Fruit fly (Drosophila melanogaster) whole organism, embryonic: ENCODE results near the gene CG43675.

Experiments
- Antp ChIP-seq: fragments of 200-800 bp; sonication (Bioruptor generic); optimal IDR thresholded peaks from 3 replicates; lab custom pipeline; 2016; ENCODE audit warnings: missing biosample characterization, missing genetic modification characterization
- Asciz ChIP-seq: fragments of 200-800 bp; sonication (Bioruptor generic); optimal IDR thresholded peaks from 2 replicates; lab custom pipeline; 2017; ENCODE audit warnings: missing biosample characterization, mild to moderate bottlenecking, missing genetic modification characterization, missing genetic modification reagents
- Atf3 ChIP-seq: fragments of 200-800 bp; sonication (Bioruptor generic); optimal IDR thresholded peaks from 3 replicates; lab custom pipeline; 2016; ENCODE audit warnings: missing biosample characterization, missing genetic modification characterization
- Blimp-1 ChIP-seq: fragments of 200-800 bp; sonication (Bioruptor generic); optimal IDR thresholded peaks from 3 replicates; lab custom pipeline; 2018; ENCODE audit warnings: missing biosample characterization, missing genetic modification characterization, mild to moderate bottlenecking, moderate library complexity, missing genetic modification reagents
- CG10209 ChIP-seq: fragments of 200-800 bp; sonication (Bioruptor generic); optimal IDR thresholded peaks from 3 replicates; lab custom pipeline; 2017; ENCODE audit warnings: missing biosample characterization, mild to moderate bottlenecking, missing genetic modification characterization, missing genetic modification reagents
- CG10979 ChIP-seq: fragments of 200-800 bp; sonication (Bioruptor generic); optimal IDR thresholded peaks from 2 replicates; lab custom pipeline; 2018; ENCODE audit warnings: missing biosample characterization, mild to moderate bottlenecking, missing genetic modification characterization, moderate library complexity
- CG11456 ChIP-seq: fragments of 200-800 bp; sonication (Bioruptor generic); IDR thresholded peaks from 3 replicates; pipeline ENCODE4 v1.3.6; 2022; ENCODE audit warnings: missing biosample characterization, missing genetic modification characterization
- CG13123 ChIP-seq: fragments of 200-800 bp; sonication (Bioruptor generic); optimal IDR thresholded peaks from 2 replicates; lab custom pipeline; 2016; ENCODE audit warnings: missing biosample characterization, missing genetic modification characterization
- CG16815 ChIP-seq: fragments of 200-800 bp; sonication (Bioruptor generic); optimal IDR thresholded peaks from 3 replicates; lab custom pipeline; 2017; ENCODE audit warnings: missing biosample characterization, mild to moderate bottlenecking, missing genetic modification characterization
- CG18619 ChIP-seq: fragments of 200-800 bp; sonication (Bioruptor generic); optimal IDR thresholded peaks from 3 replicates; lab custom pipeline; 2017; ENCODE audit warnings: missing biosample characterization, mild to moderate bottlenecking, missing genetic modification characterization
- CG2120 ChIP-seq: fragments of 200-800 bp; sonication (Bioruptor generic); optimal IDR thresholded peaks from 3 replicates; lab custom pipeline; 2016; ENCODE audit warnings: missing biosample characterization, missing genetic modification characterization
- CG2678 ChIP-seq: fragments of 200-800 bp; sonication (Bioruptor generic); optimal IDR thresholded peaks from 3 replicates; lab custom pipeline; 2019; ENCODE audit warnings: missing biosample characterization, mild to moderate bottlenecking, missing genetic modification characterization, moderate library complexity
- CG2712 ChIP-seq: fragments of 200-800 bp; optimal IDR thresholded peaks from 3 replicates; lab custom pipeline; 2019; ENCODE audit warnings: missing biosample characterization, mild to moderate bottlenecking, missing genetic modification characterization, moderate library complexity
- CG2875 ChIP-seq: fragments of 200-800 bp; sonication (Bioruptor generic); optimal IDR thresholded peaks from 2 replicates; lab custom pipeline; 2017; ENCODE audit warnings: missing biosample characterization, mild to moderate bottlenecking, missing genetic modification characterization, missing genetic modification reagents
- CG32772 ChIP-seq: fragments of 200-800 bp; sonication (Bioruptor generic); IDR thresholded peaks from 2 replicates; pipeline ENCODE4 v1.3.6; 2022; ENCODE audit warnings: missing biosample characterization, missing genetic modification characterization
- CG4424 ChIP-seq: fragments of 200-800 bp; sonication (Bioruptor generic); optimal IDR thresholded peaks from 3 replicates; lab custom pipeline; 2016; ENCODE audit warnings: missing biosample characterization, missing genetic modification characterization
- CG5245 ChIP-seq: fragments of 200-800 bp; sonication (Bioruptor generic); optimal IDR thresholded peaks from 3 replicates; lab custom pipeline; 2016; ENCODE audit warnings: missing biosample characterization, missing genetic modification characterization
- CG7271 ChIP-seq: fragments of 200-800 bp; sonication (Bioruptor generic); optimal IDR thresholded peaks from 2 replicates; lab custom pipeline; 2018; ENCODE audit warnings: missing biosample characterization, mild to moderate bottlenecking, missing genetic modification characterization, moderate library complexity
- CG7839 ChIP-seq: fragments of 200-800 bp; sonication (Bioruptor generic); optimal IDR thresholded peaks from 3 replicates; lab custom pipeline; 2018; ENCODE audit warnings: missing biosample characterization, mild to moderate bottlenecking, missing genetic modification characterization, moderate library complexity
- CG8089 ChIP-seq: fragments of 200-800 bp; sonication (Bioruptor generic); optimal IDR thresholded peaks from 3 replicates; lab custom pipeline; 2016; ENCODE audit warnings: missing biosample characterization, missing genetic modification characterization
- Chrac-16 ChIP-seq: fragments of 200-800 bp; sonication (Bioruptor generic); optimal IDR thresholded peaks from 3 replicates; lab custom pipeline; 2016; ENCODE audit warnings: missing biosample characterization, missing genetic modification characterization
- Eip74EF ChIP-seq, 2 experiments: fragments of 200-800 bp in 1 of 2; fragments of >200 bp in 1 of 2; sonication (Bioruptor generic) in 1 of 2; optimal IDR thresholded peaks; 2 replicates each; lab custom pipeline; 2017 to 2019; ENCODE audit warnings: missing biosample characterization in 2 of 2, missing genetic modification characterization in 2 of 2, mild to moderate bottlenecking in 1 of 2, moderate library complexity in 1 of 2
- H2.0 ChIP-seq: fragments of 200-800 bp; sonication (Bioruptor generic); IDR thresholded peaks from 2 replicates; pipeline ENCODE4 v1.3.6; 2022; ENCODE audit warnings: missing biosample characterization, missing genetic modification characterization
- HLH3B ChIP-seq: fragments of 200-800 bp; sonication (Bioruptor generic); IDR thresholded peaks from 2 replicates; pipeline ENCODE4 v1.3.6; 2022; ENCODE audit warnings: missing biosample characterization, missing genetic modification characterization
- HLH54F ChIP-seq: fragments of 200-800 bp; sonication (Bioruptor generic); optimal IDR thresholded peaks from 3 replicates; lab custom pipeline; 2016; ENCODE audit warnings: missing biosample characterization, missing genetic modification characterization
- Hr78 ChIP-seq, 2 experiments: fragments of 200-800 bp in 1 of 2; fragments of >200 bp in 1 of 2; sonication (Bioruptor generic) in 1 of 2; optimal IDR thresholded peaks; 2 replicates each; lab custom pipeline; 2017 to 2019; ENCODE audit warnings: missing biosample characterization in 2 of 2, missing genetic modification characterization in 2 of 2, mild to moderate bottlenecking in 1 of 2, moderate library complexity in 1 of 2
- MBD-R2 ChIP-seq: fragments of 200-800 bp; sonication (Bioruptor generic); IDR thresholded peaks from 2 replicates; pipeline ENCODE4 v1.3.6; 2022; ENCODE audit warnings: missing biosample characterization, missing genetic modification characterization
- Med ChIP-seq: fragments of 200-800 bp; sonication (Bioruptor generic); peaks from one replicate; lab custom pipeline; 2016; ENCODE audit warnings: missing biosample characterization, missing genetic modification characterization, mild to moderate bottlenecking, inconsistent platforms, moderate library complexity
- Meics ChIP-seq: fragments of 200-800 bp; sonication (Bioruptor generic); optimal IDR thresholded peaks from 2 replicates; lab custom pipeline; 2017; ENCODE audit warnings: missing biosample characterization, mild to moderate bottlenecking, missing genetic modification characterization
- NC2α ChIP-seq: fragments of 200-800 bp; sonication (Bioruptor generic); optimal IDR thresholded peaks from 2 replicates; lab custom pipeline; 2016; ENCODE audit warnings: missing biosample characterization, missing genetic modification characterization
- Oli ChIP-seq: fragments of 200-800 bp; sonication (Bioruptor generic); optimal IDR thresholded peaks from 2 replicates; lab custom pipeline; 2018; ENCODE audit warnings: missing biosample characterization, mild to moderate bottlenecking, missing genetic modification characterization, moderate library complexity
- Sry-β ChIP-seq: fragments of 200-800 bp; sonication (Bioruptor generic); optimal IDR thresholded peaks from 2 replicates; lab custom pipeline; 2018; ENCODE audit warnings: missing biosample characterization, mild to moderate bottlenecking, missing genetic modification characterization, moderate library complexity
- ase ChIP-seq: fragments of 200-800 bp; sonication (Bioruptor generic); IDR thresholded peaks from 3 replicates; pipeline ENCODE4 v1.3.6; 2022; ENCODE audit warnings: missing biosample characterization, missing genetic modification characterization
- ato ChIP-seq: fragments of 200-800 bp; sonication (Bioruptor generic); IDR thresholded peaks from 2 replicates; pipeline ENCODE4 v1.3.6; 2022; ENCODE audit warnings: missing biosample characterization, missing genetic modification characterization; ENCODE audit not compliant: partially characterized antibody
- az2 ChIP-seq: fragments of 200-800 bp; sonication (Bioruptor generic); optimal IDR thresholded peaks from 3 replicates; lab custom pipeline; 2016; ENCODE audit warnings: missing biosample characterization, missing genetic modification characterization
- chif ChIP-seq, 2 experiments: fragments of 200-800 bp; sonication (Bioruptor generic); optimal IDR thresholded peaks; 3 replicates each; lab custom pipeline; 2016; ENCODE audit warnings: missing biosample characterization in 2 of 2, missing genetic modification characterization in 2 of 2
- ci ChIP-seq: fragments of 200-800 bp; sonication (Bioruptor generic); IDR thresholded peaks from 3 replicates; pipeline ENCODE4 v1.3.6; 2022; ENCODE audit warnings: missing biosample characterization, missing genetic modification characterization
- cwo ChIP-seq: fragments of 200-800 bp; sonication (Bioruptor generic); optimal IDR thresholded peaks from 3 replicates; lab custom pipeline; 2017; ENCODE audit warnings: missing biosample characterization, missing genetic modification characterization, mild to moderate bottlenecking, moderate library complexity, missing genetic modification reagents
- dm ChIP-seq: fragments of 200-800 bp; sonication (Bioruptor generic); optimal IDR thresholded peaks from 3 replicates; lab custom pipeline; 2016; ENCODE audit warnings: missing biosample characterization, missing genetic modification characterization
- dpn ChIP-seq, 2 experiments: fragments of 200-800 bp; sonication (Bioruptor generic); optimal IDR thresholded peaks; 3 replicates each; lab custom pipeline; 2016; ENCODE audit warnings: missing biosample characterization in 2 of 2, missing genetic modification characterization in 2 of 2
- ems ChIP-seq: fragments of 200-800 bp; sonication (Bioruptor generic); optimal IDR thresholded peaks from 3 replicates; lab custom pipeline; 2016; ENCODE audit warnings: missing biosample characterization, missing genetic modification characterization
- gce ChIP-seq: fragments of 200-800 bp; sonication (Bioruptor generic); IDR thresholded peaks from 3 replicates; pipeline ENCODE4 v1.3.6; 2022; ENCODE audit warnings: missing biosample characterization, missing genetic modification characterization
- gsb-n ChIP-seq: fragments of 200-800 bp; sonication (Bioruptor generic); optimal IDR thresholded peaks from 3 replicates; lab custom pipeline; 2018; ENCODE audit warnings: missing biosample characterization, mild to moderate bottlenecking, missing genetic modification characterization
- odd ChIP-seq: fragments of 200-800 bp; sonication (Bioruptor generic); optimal IDR thresholded peaks from 2 replicates; lab custom pipeline; 2017; ENCODE audit warnings: missing biosample characterization, mild to moderate bottlenecking, missing genetic modification characterization
- phol ChIP-seq: fragments of 200-800 bp; sonication (Bioruptor generic); optimal IDR thresholded peaks from 3 replicates; lab custom pipeline; 2018; ENCODE audit warnings: missing biosample characterization, mild to moderate bottlenecking, missing genetic modification characterization, moderate library complexity
- ro ChIP-seq: fragments of 200-800 bp; sonication (Bioruptor generic); IDR thresholded peaks from 2 replicates; pipeline ENCODE4 v1.3.6; 2022; ENCODE audit warnings: missing biosample characterization, missing genetic modification characterization
- slbo ChIP-seq: fragments of 200-800 bp; sonication (Bioruptor generic); IDR thresholded peaks from 2 replicates; pipeline ENCODE4 v1.3.6; 2022; ENCODE audit warnings: missing biosample characterization, missing genetic modification characterization
- tio ChIP-seq: fragments of 200-800 bp; sonication (Bioruptor generic); optimal IDR thresholded peaks from 2 replicates; lab custom pipeline; 2017; ENCODE audit warnings: missing biosample characterization, missing genetic modification characterization, inconsistent platforms
- tna ChIP-seq: fragments of 200-800 bp; sonication (Bioruptor generic); IDR thresholded peaks from 2 replicates; pipeline ENCODE4 v1.3.6; 2022; ENCODE audit warnings: missing biosample characterization, missing genetic modification characterization; ENCODE audit not compliant: partially characterized antibody
- unpg ChIP-seq: fragments of 200-800 bp; sonication (Bioruptor generic); optimal IDR thresholded peaks from 3 replicates; lab custom pipeline; 2018; ENCODE audit warnings: missing biosample characterization, mild to moderate bottlenecking, missing genetic modification characterization, moderate library complexity

CG43675 gene

dm6 chr3R:9344791-9345208 lies 10.5 kb upstream of the CG43675 start (continued):
- TF ChIP-seq CG7839 (tag; lab: Kevin White, UChicago) (peak; percentile 54), CG8089 (GFP tag; lab: Kevin White, UChicago) (peak; percentile 25), unpg (peak; percentile 54), CG16815 (no peak), ase (GFP tag; lab: Robert Waterston, UW) (peak; percentile 8; the same call in 1 of the 3 replicates), Atf3 (GFP tag; lab: Kevin White, UChicago) (no peak), CG2120 (GFP tag; lab: Kevin White, UChicago) (peak; percentile 60), Eip74EF (GFP tag; optimal IDR thresholded peaks at IDR 0.05; lab: Kevin White, UChicago) (peak in 1 of 2 experiments; percentile 42), ems (GFP tag; lab: Kevin White, UChicago) (peak; percentile 18), slbo (GFP tag; lab: Robert Waterston, UW) (peak; percentile 60), CG2875 (GFP tag; lab: Kevin White, UChicago) (peak; percentile 30), ro (GFP tag; lab: Robert Waterston, UW) (no peak), Med (GFP tag; lab: Kevin White, UChicago) (peak; percentile 77), Oli (tag; lab: Kevin White, UChicago) (peak; percentile 56), MBD-R2 (no peak), CG32772 (GFP tag; lab: Robert Waterston, UW) (no peak), CG13123 (GFP tag; lab: Kevin White, UChicago) (no peak), CG2678 (peak; percentile 71), CG18619 (GFP tag; lab: Kevin White, UChicago) (peak; percentile 30), CG10209 (GFP tag; lab: Kevin White, UChicago) (peak; percentile 24), gce (GFP tag; lab: Robert Waterston, UW) (no peak), NC2α (GFP tag; lab: Kevin White, UChicago) (peak; percentile 1), cwo (GFP tag; lab: Kevin White, UChicago) (peak; percentile 38), odd (peak; percentile 15), tio (peak; percentile 26), CG11456 (GFP tag; lab: Robert Waterston, UW) (no peak), HLH54F (GFP tag; lab: Kevin White, UChicago) (peak; percentile 26), az2 (peak; percentile 34), CG10979 (tag; lab: Kevin White, UChicago) (peak; percentile 58), Chrac-16 (GFP tag; lab: Kevin White, UChicago) (peak; percentile 7), Asciz (GFP tag; lab: Kevin White, UChicago) (peak; percentile 54), Hr78 (GFP tag; optimal IDR thresholded peaks at IDR 0.05; lab: Kevin White, UChicago) (peak in 1 of 2 experiments; percentile 23), Antp (GFP tag; lab: Kevin White, UChicago) (peak; percentile 15), dpn (GFP tag; optimal IDR thresholded peaks at IDR 0.05; lab: Kevin White, UChicago) (peak; percentile 35 to 47), CG2712 (tag; lab: Kevin White, UChicago) (peak; percentile 42), CG5245 (GFP tag; lab: Kevin White, UChicago) (peak; percentile 21), CG7271 (peak; percentile 23), gsb-n (peak; percentile 25), HLH3B (GFP tag; lab: Robert Waterston, UW) (peak; percentile 52), H2.0 (0 out of 2 replicates have a peak, but pooled peaks have one; percentile 8), Sry-β (GFP tag; lab: Kevin White, UChicago) (no peak), Meics (peak; percentile 42), tna (GFP tag; lab: Robert Waterston, UW) (no peak), Blimp-1 (peak; percentile 61), dm (GFP tag; lab: Kevin White, UChicago) (no peak), CG4424 (GFP tag; lab: Kevin White, UChicago) (peak; percentile 43), ci (GFP tag; lab: Robert Waterston, UW) (peak; percentile 56; the same call in 1 of the 3 replicates), phol (tag; lab: Kevin White, UChicago) (peak; percentile 45), chif (GFP tag; optimal IDR thresholded peaks at IDR 0.05; lab: Kevin White, UChicago) (peak in 1 of 2 experiments; percentile 8), ato (GFP tag; lab: Robert Waterston, UW) (no peak)
